Worm (Caenorhabditis elegans) whole organism, L3 larva: ENCODE results near the gene B0457.6.
A peak's percentile ranks its signal among the peaks of the same experiment; 100 is the strongest.

Source experiments
- daf-12 ChIP-seq: fragments of 150-350 bp; optimal IDR thresholded peaks from 2 replicates; lab custom pipeline; 2014; ENCODE audit warnings: missing biosample characterization, missing genetic modification reagents, missing genetic modification characterization
- egl-27 ChIP-seq: sonication (generic microtip); optimal IDR thresholded peaks from 4 replicates; lab custom pipeline; 2017; ENCODE audit warnings: missing biosample characterization, missing genetic modification reagents, missing genetic modification characterization
- elt-3 ChIP-seq, 3 experiments: fragments of 150-350 bp in 1 of 3; sonication (generic microtip) in 2 of 3; optimal IDR thresholded peaks; 2 replicates in 2 of 3; 4 replicates in 1 of 3; lab custom pipeline; 2014 to 2017; ENCODE audit warnings: missing biosample characterization in 3 of 3, missing genetic modification characterization in 3 of 3
- hmg-11 ChIP-seq: sonication (generic microtip); optimal IDR thresholded peaks from 2 replicates; lab custom pipeline; 2016; ENCODE audit warnings: missing genetic modification characterization, missing compliant biosample characterization
- nfya-1 ChIP-seq: sonication (generic microtip); optimal IDR thresholded peaks from 2 replicates; lab custom pipeline; 2017; ENCODE audit warnings: missing genetic modification characterization, mild to moderate bottlenecking, missing compliant biosample characterization, antibody characterized with exemption, moderate library complexity; ENCODE audit not compliant: insufficient read depth
- nhr-76 ChIP-seq: fragments of 150-350 bp; sonication (generic microtip); optimal IDR thresholded peaks from 5 replicates; lab custom pipeline; 2014; ENCODE audit warnings: missing biosample characterization, missing genetic modification characterization
- pha-4 ChIP-seq: fragments of 150-350 bp; optimal IDR thresholded peaks from 2 replicates; lab custom pipeline; 2014; ENCODE audit warnings: missing biosample characterization, missing genetic modification reagents, missing genetic modification characterization

B0457.6 gene

DNA sequence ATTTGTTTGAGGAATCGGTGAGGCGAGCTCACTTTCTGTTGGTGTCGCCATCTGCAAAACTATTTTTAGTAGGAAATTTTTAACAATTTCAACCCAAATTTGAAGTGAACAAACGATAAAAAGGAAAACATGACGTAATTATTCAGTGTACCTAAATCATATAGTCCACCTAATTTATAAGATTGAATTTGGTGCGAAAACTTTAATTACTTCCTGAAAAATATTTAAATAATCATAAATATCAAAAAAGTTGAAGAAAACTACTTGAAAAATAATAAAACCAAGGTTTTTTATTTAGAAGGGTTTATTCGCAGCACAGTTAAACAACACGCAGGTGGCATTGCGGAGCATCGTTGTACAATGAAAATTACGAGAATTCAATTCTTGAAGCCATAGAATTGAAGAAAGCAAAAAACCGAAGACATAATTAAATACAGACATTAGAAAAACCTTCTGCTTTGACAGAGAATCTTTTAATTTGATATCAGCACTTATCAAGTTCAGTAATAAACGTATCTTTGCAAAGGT, 51.4 kb downstream of the B0457.6 start, which contains the start of gene tomm-40:
tomm-40 (minus strand) TSS at position 51 of the 528 bp plus-strand sequence.
- TF ChIP-seq daf-12 (tag; lab: Kevin White, UChicago) (no peak), nfya-1 (tag; lab: Kevin White, UChicago) (no peak), nhr-76 (tag; lab: Kevin White, UChicago) (no peak), elt-3 (tag; optimal IDR thresholded peaks at IDR 0.05; lab: Kevin White, UChicago) (no peak), hmg-11 (peak; percentile 27), pha-4 (peak; percentile 4), egl-27 (tag; lab: Kevin White, UChicago) (no peak)
